Worm (Caenorhabditis elegans) whole organism, mixed stage, embryonic: ENCODE results near the gene B0304.4.

Source experiments
- M03D4.4 ChIP-seq: sonication (generic microtip); optimal IDR thresholded peaks from 2 replicates; lab custom pipeline; 2017; ENCODE audit warnings: mild to moderate bottlenecking, missing genetic modification characterization, missing compliant biosample characterization
- ceh-39 ChIP-seq: fragments of 150-350 bp; optimal IDR thresholded peaks from 2 replicates; lab custom pipeline; 2014; ENCODE audit warnings: missing biosample characterization, missing genetic modification characterization
- ces-1 ChIP-seq: fragments of 150-350 bp; optimal IDR thresholded peaks from 2 replicates; lab custom pipeline; 2014; ENCODE audit warnings: missing biosample characterization, missing genetic modification reagents, missing genetic modification characterization
- drap-1 ChIP-seq: fragments of 200-800 bp; sonication (Bioruptor generic); optimal IDR thresholded peaks from 3 replicates; lab custom pipeline; 2018; ENCODE audit warnings: mild to moderate bottlenecking, missing genetic modification characterization, missing compliant biosample characterization
- elt-1 ChIP-seq: sonication (generic microtip); optimal IDR thresholded peaks from 2 replicates; lab custom pipeline; 2017; ENCODE audit warnings: missing genetic modification characterization, mild to moderate bottlenecking, missing compliant biosample characterization, antibody characterized with exemption, moderate library complexity, borderline replicate concordance; ENCODE audit not compliant: insufficient read depth
- elt-3 ChIP-seq: fragments of 150-350 bp; optimal IDR thresholded peaks from 2 replicates; lab custom pipeline; 2014; ENCODE audit warnings: missing biosample characterization, missing genetic modification characterization
- flh-1 ChIP-seq: fragments of 200-800 bp; sonication (Bioruptor generic); optimal IDR thresholded peaks from 2 replicates; lab custom pipeline; 2018; ENCODE audit warnings: mild to moderate bottlenecking, missing genetic modification characterization, moderate library complexity, missing compliant biosample characterization
- ham-2 ChIP-seq: fragments of 200-800 bp; sonication (Bioruptor generic); optimal IDR thresholded peaks from 2 replicates; lab custom pipeline; 2018; ENCODE audit warnings: mild to moderate bottlenecking, missing genetic modification characterization, missing compliant biosample characterization
- hlh-1 ChIP-seq: fragments of 150-350 bp; optimal IDR thresholded peaks from 2 replicates; lab custom pipeline; 2014; ENCODE audit warnings: missing biosample characterization, missing genetic modification reagents, missing genetic modification characterization
- lin-13 ChIP-seq: fragments of 150-350 bp; optimal IDR thresholded peaks from 2 replicates; lab custom pipeline; 2014; ENCODE audit warnings: missing biosample characterization, missing genetic modification characterization
- lin-32 ChIP-seq: fragments of 200-800 bp; sonication (Bioruptor generic); optimal IDR thresholded peaks from 2 replicates; lab custom pipeline; 2018; ENCODE audit warnings: mild to moderate bottlenecking, missing genetic modification characterization, missing compliant biosample characterization
- lsy-2 ChIP-seq: fragments of 150-350 bp; optimal IDR thresholded peaks from 2 replicates; lab custom pipeline; 2014; ENCODE audit warnings: missing biosample characterization, missing genetic modification characterization
- mab-5 ChIP-seq: fragments of 150-350 bp; optimal IDR thresholded peaks from 2 replicates; lab custom pipeline; 2014; ENCODE audit warnings: missing biosample characterization, missing genetic modification characterization
- mep-1 ChIP-seq: fragments of 150-350 bp; optimal IDR thresholded peaks from 2 replicates; lab custom pipeline; 2017; ENCODE audit warnings: missing biosample characterization, missing genetic modification reagents, missing genetic modification characterization, inconsistent platforms
- mls-2 ChIP-seq: sonication (generic microtip); optimal IDR thresholded peaks from 2 replicates; lab custom pipeline; 2016; ENCODE audit warnings: mild to moderate bottlenecking, missing genetic modification characterization, moderate library complexity, missing compliant biosample characterization
- nhr-2 ChIP-seq: fragments of 150-350 bp; optimal IDR thresholded peaks from 2 replicates; lab custom pipeline; 2014; ENCODE audit warnings: missing biosample characterization, missing genetic modification characterization
- nhr-237 ChIP-seq: fragments of 150-350 bp; optimal IDR thresholded peaks from 2 replicates; lab custom pipeline; 2014; ENCODE audit warnings: missing biosample characterization, missing genetic modification characterization
- nhr-28 ChIP-seq: fragments of 150-350 bp; optimal IDR thresholded peaks from 2 replicates; lab custom pipeline; 2014; ENCODE audit warnings: missing biosample characterization, missing genetic modification characterization
- nhr-76 ChIP-seq: sonication (generic microtip); optimal IDR thresholded peaks from 2 replicates; lab custom pipeline; 2017; ENCODE audit warnings: missing biosample characterization, missing genetic modification characterization
- pha-4 ChIP-seq: fragments of 150-350 bp; optimal IDR thresholded peaks from 2 replicates; lab custom pipeline; 2018; ENCODE audit warnings: missing biosample characterization, missing genetic modification reagents, missing genetic modification characterization
- sem-2 ChIP-seq: fragments of 200-800 bp; sonication (Bioruptor generic); optimal IDR thresholded peaks from 2 replicates; lab custom pipeline; 2018; ENCODE audit warnings: mild to moderate bottlenecking, missing genetic modification characterization, missing compliant biosample characterization
- snpc-4 ChIP-seq: fragments of 150-350 bp; optimal IDR thresholded peaks from 2 replicates; lab custom pipeline; 2014; ENCODE audit warnings: missing biosample characterization, missing genetic modification characterization
- sptf-1 ChIP-seq: sonication (generic microtip); optimal IDR thresholded peaks from 2 replicates; lab custom pipeline; 2017; ENCODE audit warnings: mild to moderate bottlenecking, missing genetic modification characterization, moderate library complexity, missing compliant biosample characterization
- unc-39 ChIP-seq: fragments of 150-350 bp; optimal IDR thresholded peaks from 2 replicates; lab custom pipeline; 2014; ENCODE audit warnings: missing biosample characterization, missing genetic modification characterization
- unc-62 ChIP-seq: fragments of 150-350 bp; optimal IDR thresholded peaks from 2 replicates; lab custom pipeline; 2014; ENCODE audit warnings: missing biosample characterization, missing genetic modification reagents, missing genetic modification characterization
- zip-8 ChIP-seq: fragments of 150-350 bp; optimal IDR thresholded peaks from 2 replicates; lab custom pipeline; 2014; ENCODE audit warnings: missing biosample characterization, missing genetic modification characterization
- ztf-11 ChIP-seq: fragments of 150-350 bp; optimal IDR thresholded peaks from 2 replicates; lab custom pipeline; 2014; ENCODE audit warnings: missing biosample characterization, missing genetic modification characterization

Gene B0304.4

ce11 chrII:4562503-4563000, 39.5 kb upstream of the B0304.4 start, which contains the start of gene dao-2:
Gene dao-2, plus strand, starts transcription at chrII:4562950.
- TF ChIP-seq elt-3 (tag; lab: Kevin White, UChicago) (peak; percentile 84), snpc-4 (tag; lab: Kevin White, UChicago) (no peak)

ce11 chrII:4560068-4560467, 37.0 kb upstream of the B0304.4 start, which contains the start of gene M03A1.8:
Gene M03A1.8, plus strand, starts transcription at chrII:4560336.
- TF ChIP-seq elt-1 (tag; lab: Kevin White, UChicago) (peak; percentile 61), lsy-2 (tag; lab: Kevin White, UChicago) (no peak)

- TF ChIP-seq ham-2 (GFP tag; lab: Kevin White, UChicago) (no peak), nhr-2 (tag; lab: Kevin White, UChicago) (no peak), sem-2 (GFP tag; lab: Kevin White, UChicago) (no peak), mep-1 (tag; lab: Kevin White, UChicago) (no peak), snpc-4 (tag; lab: Kevin White, UChicago) (no peak), lin-13 (tag; lab: Kevin White, UChicago) (no peak), nhr-76 (tag; lab: Kevin White, UChicago) (no peak), hlh-1 (tag; lab: Kevin White, UChicago) (no peak), lsy-2 (tag; lab: Kevin White, UChicago) (no peak), ces-1 (GFP tag; lab: Kevin White, UChicago) (no peak), lin-32 (GFP tag; lab: Kevin White, UChicago) (no peak), flh-1 (GFP tag; lab: Kevin White, UChicago) (no peak)
Observed at ce11 chrII:4557487-4557886, 34.5 kb upstream of the B0304.4 start, which contains the start of gene M03A1.3. Gene M03A1.3, plus strand, starts transcription at chrII:4557787.

ce11 chrII:4552088-4552487, 29.1 kb upstream of the B0304.4 start:
- TF ChIP-seq lin-32 (GFP tag; lab: Kevin White, UChicago) = no peak
- TF ChIP-seq hlh-1 (tag; lab: Kevin White, UChicago) = no peak
- TF ChIP-seq sptf-1 (tag; lab: Kevin White, UChicago) = no peak
- no peak for TF ChIP-seq elt-3 (tag; lab: Kevin White, UChicago)
- no peak for TF ChIP-seq unc-62
- TF ChIP-seq elt-1 (tag; lab: Kevin White, UChicago) = no peak
- TF ChIP-seq nhr-2 (tag; lab: Kevin White, UChicago) = no peak
- no peak for TF ChIP-seq snpc-4 (tag; lab: Kevin White, UChicago)
- no peak for TF ChIP-seq unc-39
- TF ChIP-seq M03D4.4 (tag; lab: Kevin White, UChicago) = no peak
- no peak for TF ChIP-seq nhr-28 (tag; lab: Kevin White, UChicago)
- no peak for TF ChIP-seq lin-13 (tag; lab: Kevin White, UChicago)
- TF ChIP-seq ham-2 (GFP tag; lab: Kevin White, UChicago) = no peak
- TF ChIP-seq mab-5 (tag; lab: Kevin White, UChicago) = no peak
- TF ChIP-seq mep-1 (tag; lab: Kevin White, UChicago) = no peak
- TF ChIP-seq ztf-11 = no peak
- TF ChIP-seq nhr-237 (tag; lab: Kevin White, UChicago) = no peak
- no peak for TF ChIP-seq zip-8
- no peak for TF ChIP-seq ces-1 (GFP tag; lab: Kevin White, UChicago)
- no peak for TF ChIP-seq flh-1 (GFP tag; lab: Kevin White, UChicago)

ce11 chrII:4550783-4551182, 27.8 kb upstream of the B0304.4 start, which contains the start of gene K07E1.1:
Gene K07E1.1, plus strand, starts transcription at chrII:4551083.
- TF ChIP-seq unc-62 (no peak), nhr-2 (tag; lab: Kevin White, UChicago) (no peak), mls-2 (tag; lab: Kevin White, UChicago) (no peak), drap-1 (GFP tag; lab: Kevin White, UChicago) (no peak), lin-32 (GFP tag; lab: Kevin White, UChicago) (no peak)
- TF ChIP-seq, all 35 proteins: peak for 0

- no peak for TF ChIP-seq elt-1 (tag; lab: Kevin White, UChicago)
- no peak for TF ChIP-seq ztf-11
- no peak for TF ChIP-seq mab-5 (tag; lab: Kevin White, UChicago)
- no peak for TF ChIP-seq mep-1 (tag; lab: Kevin White, UChicago)
- TF ChIP-seq nhr-2 (tag; lab: Kevin White, UChicago) = no peak
- TF ChIP-seq unc-62 = no peak
- no peak for TF ChIP-seq snpc-4 (tag; lab: Kevin White, UChicago)
- no peak for TF ChIP-seq sptf-1 (tag; lab: Kevin White, UChicago)
- no peak for TF ChIP-seq ces-1 (GFP tag; lab: Kevin White, UChicago)
- no peak for TF ChIP-seq ceh-39
- TF ChIP-seq nhr-76 (tag; lab: Kevin White, UChicago) = no peak
- no peak for TF ChIP-seq pha-4
- TF ChIP-seq lin-32 (GFP tag; lab: Kevin White, UChicago) = no peak
- no peak for TF ChIP-seq unc-39
- TF ChIP-seq, all 35 proteins: peak for 0
Observed at ce11 chrII:4549983-4550572, 27.1 kb upstream of the B0304.4 start.
